Worm (Caenorhabditis elegans): Measurements from ENCODE around the gene R04F11.3.

R04F11.3 gene

DNA sequence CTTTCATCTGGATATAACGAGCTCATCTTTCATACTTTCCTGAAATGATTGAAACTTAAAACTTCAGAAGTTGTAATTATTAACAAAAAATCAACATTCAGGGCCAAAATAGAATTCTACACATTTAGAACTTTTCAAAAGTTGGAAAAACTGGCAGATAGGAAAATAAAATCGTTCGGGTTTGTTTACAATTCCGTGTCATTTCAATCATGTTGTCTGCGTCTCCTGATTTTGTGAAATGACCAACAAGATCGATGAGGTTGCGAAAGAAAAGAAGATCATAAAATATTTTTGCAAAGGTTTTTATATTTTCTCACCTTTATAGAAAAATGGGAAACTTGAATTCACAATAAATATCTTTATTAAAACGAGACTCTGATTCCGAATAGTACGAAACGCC lies 28.4 kb downstream of the R04F11.3 start, which contains the start of gene rskd-1:
TSS of gene rskd-1 (minus strand) at position 39 of the 400 bp plus-strand sequence.
- TF ChIP-seq egl-13 (tag; optimal IDR thresholded peaks at IDR 0.05): no peak
- TF ChIP-seq efl-1 (optimal IDR thresholded peaks at IDR 0.05): peak in 1 of 2 experiments; percentile 31
- TF ChIP-seq efl-1 (GFP tag; optimal IDR thresholded peaks at IDR 0.05 in 1 of 2): peak; percentile 24 to 76
- no peak for TF ChIP-seq sptf-1 (tag; optimal IDR thresholded peaks at IDR 0.05)
- TF ChIP-seq skn-1 (tag; optimal IDR thresholded peaks at IDR 0.05): peak; percentile 6
- TF ChIP-seq ceh-8 (GFP tag; optimal IDR thresholded peaks at IDR 0.05): no peak
- TF ChIP-seq blmp-1 (tag; optimal IDR thresholded peaks at IDR 0.05): peak; percentile 36
- peak in 1 of 2 experiments; percentile 14 for TF ChIP-seq lin-35 (GFP tag; optimal IDR thresholded peaks at IDR 0.05)
- TF ChIP-seq unc-62 (GFP tag; optimal IDR thresholded peaks at IDR 0.05): no peak
- TF ChIP-seq dpl-1 (GFP tag; optimal IDR thresholded peaks at IDR 0.05): peak in 2 of 3 experiments; percentile 13 to 28
- TF ChIP-seq tlp-1 (tag; optimal IDR thresholded peaks at IDR 0.05): no peak
- TF ChIP-seq sup-37 (GFP tag; optimal IDR thresholded peaks at IDR 0.05): no peak
- peak; percentile 47 for TF ChIP-seq mep-1 (tag; optimal IDR thresholded peaks at IDR 0.05)
- no peak for TF ChIP-seq nhr-76 (tag; optimal IDR thresholded peaks at IDR 0.05)
- peak; percentile 39 for TF ChIP-seq C16A3.4 (tag; optimal IDR thresholded peaks at IDR 0.05)
- TF ChIP-seq aha-1 (tag; optimal IDR thresholded peaks at IDR 0.05): no peak
- peak; percentile 6 for TF ChIP-seq nhr-71 (tag; optimal IDR thresholded peaks at IDR 0.05)
- no peak for TF ChIP-seq fkh-8 (tag; optimal IDR thresholded peaks at IDR 0.05)
- peak in 1 of 2 experiments; percentile 35 for TF ChIP-seq lsy-2 (tag; optimal IDR thresholded peaks at IDR 0.05)
- peak; percentile 53 for TF ChIP-seq lin-14 (GFP tag; optimal IDR thresholded peaks at IDR 0.05)
- no peak for TF ChIP-seq ztf-11 (tag; optimal IDR thresholded peaks at IDR 0.05)
- peak; percentile 29 for TF ChIP-seq snu-23 (GFP tag; optimal IDR thresholded peaks at IDR 0.05)

DNA sequence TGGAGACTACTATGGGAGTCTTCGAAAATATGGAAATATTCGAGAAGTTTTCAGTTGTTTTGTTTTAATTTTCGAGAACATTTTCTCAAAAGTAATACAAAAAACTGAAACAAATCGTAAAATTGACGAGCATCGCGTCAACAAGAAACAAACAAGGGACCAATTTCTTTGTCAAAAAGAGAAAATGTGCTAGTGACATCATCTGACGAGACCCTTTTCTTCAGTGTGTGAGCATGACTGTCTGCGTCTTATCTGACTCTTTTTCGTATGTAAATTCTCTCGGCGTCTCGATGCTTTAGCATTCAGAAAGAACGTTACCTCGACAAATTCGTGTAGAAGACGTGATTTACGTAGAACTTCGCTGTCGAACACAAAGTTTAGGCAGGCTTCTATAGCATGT lies 29.3 kb downstream of the R04F11.3 start:
- TF ChIP-seq lin-14 (GFP tag; optimal IDR thresholded peaks at IDR 0.05) (peak; percentile 67), ztf-4 (tag; optimal IDR thresholded peaks at IDR 0.05) (no peak), zip-4 (GFP tag; optimal IDR thresholded peaks at IDR 0.05) (no peak), nhr-77 (tag; optimal IDR thresholded peaks at IDR 0.05) (no peak), ceh-82 (tag; optimal IDR thresholded peaks at IDR 0.05) (peak in 1 of 3 experiments; percentile 13), efl-1 (optimal IDR thresholded peaks at IDR 0.05) (no peak), efl-1 (GFP tag; optimal IDR thresholded peaks at IDR 0.05 in 1 of 2) (peak in 1 of 2 experiments; percentile 22), ets-5 (GFP tag; IDR thresholded peaks at IDR 0.05) (no peak), unc-62 (GFP tag; optimal IDR thresholded peaks at IDR 0.05) (no peak), elt-2 (tag; optimal IDR thresholded peaks at IDR 0.05) (no peak), lin-35 (GFP tag; optimal IDR thresholded peaks at IDR 0.05) (peak in 1 of 2 experiments; percentile 2), lsy-2 (tag; optimal IDR thresholded peaks at IDR 0.05) (peak in 1 of 2 experiments; percentile 34), pax-3 (tag; optimal IDR thresholded peaks at IDR 0.05) (no peak)

DNA sequence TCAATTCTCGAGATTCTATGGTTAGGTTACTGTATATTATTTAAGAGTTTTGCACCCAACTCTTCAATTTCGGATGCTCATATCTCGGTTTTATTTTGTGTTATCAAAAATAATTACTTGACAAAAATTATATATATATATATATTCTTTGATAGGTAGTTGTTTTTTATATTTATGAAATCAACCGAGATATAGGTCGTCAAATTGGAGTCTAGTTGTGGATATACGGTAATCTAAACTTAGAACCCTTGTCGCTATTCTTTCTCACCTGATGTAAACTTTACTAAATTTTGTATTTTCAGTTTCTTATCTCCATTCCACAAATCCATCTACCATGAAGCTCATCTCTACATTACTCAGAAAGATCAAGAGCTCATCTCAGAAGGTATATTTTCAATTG lies 33.8 kb downstream of the R04F11.3 start, which contains the start of gene F55C5.10:
TSS of gene F55C5.10 (plus strand) at position 301 of the 400 bp plus-strand sequence.
- TF ChIP-seq hlh-4 (tag; optimal IDR thresholded peaks at IDR 0.05) (no peak), ceh-82 (tag; optimal IDR thresholded peaks at IDR 0.05) (no peak), unc-30 (tag; optimal IDR thresholded peaks at IDR 0.05) (no peak), ama-1 (optimal IDR thresholded peaks at IDR 0.05) (no peak), fkh-4 (tag; optimal IDR thresholded peaks at IDR 0.05; ENCODE audit: borderline replicate concordance) (no peak), lin-35 (GFP tag; optimal IDR thresholded peaks at IDR 0.05) (no peak), ces-1 (GFP tag; optimal IDR thresholded peaks at IDR 0.05) (no peak), ceh-63 (GFP tag; optimal IDR thresholded peaks at IDR 0.05) (no peak), ceh-88 (GFP tag; IDR thresholded peaks at IDR 0.05) (no peak), tbx-2 (tag; optimal IDR thresholded peaks at IDR 0.05) (no peak), nhr-19 (GFP tag; conservative IDR thresholded peaks at IDR 0.05) (no peak), alr-1 (tag; optimal IDR thresholded peaks at IDR 0.05; ENCODE audit: borderline replicate concordance) (no peak), nhr-28 (tag; optimal IDR thresholded peaks at IDR 0.05) (no peak)
